Worm (Caenorhabditis elegans): Measurements from ENCODE around the gene R09A8.2.

R09A8.2 gene

DNA sequence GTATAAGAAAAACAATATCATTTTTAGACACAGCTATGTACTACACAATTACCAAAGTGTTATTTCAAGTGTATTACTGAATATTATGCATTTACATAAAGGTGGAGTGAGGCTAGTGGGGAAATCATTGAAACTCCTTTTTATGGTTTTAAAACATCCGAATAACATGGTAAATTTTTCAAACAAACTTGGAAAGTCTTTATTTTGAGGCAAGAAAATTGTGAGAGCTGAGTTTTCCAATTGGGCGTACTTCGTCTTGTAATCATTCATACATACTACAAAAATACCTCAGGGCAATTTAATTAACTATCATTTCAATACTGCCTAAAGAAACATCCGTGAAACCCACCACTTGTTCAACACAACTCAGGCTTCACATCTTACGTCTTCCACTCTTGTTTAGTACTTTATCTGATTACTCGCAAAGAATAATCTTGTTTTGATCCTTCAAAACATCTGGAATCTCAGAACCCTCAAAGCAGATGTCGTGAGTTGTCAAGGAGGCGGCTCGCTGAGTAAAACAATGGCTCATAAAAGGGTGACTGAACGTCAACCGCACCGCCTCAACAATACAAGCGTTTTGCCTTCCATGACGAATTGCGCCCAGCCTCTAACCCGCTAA is 27.4 kb downstream of the R09A8.2 start, which contains the start of gene zmp-5:
Gene zmp-5 (plus strand): TSS at position 572 of the 622 bp plus-strand sequence.
- no peak for TF ChIP-seq efl-1 (optimal IDR thresholded peaks at IDR 0.05)
- peak in 1 of 2 experiments; percentile 65 for TF ChIP-seq efl-1 (GFP tag; optimal IDR thresholded peaks at IDR 0.05 in 1 of 2)
- peak; percentile 44 for TF ChIP-seq dsc-1 (tag; optimal IDR thresholded peaks at IDR 0.05)
- TF ChIP-seq nhr-237 (tag; optimal IDR thresholded peaks at IDR 0.05) = no peak

ce11 chrX:12655339-12655875 is 36.1 kb downstream of the R09A8.2 start:
- TF ChIP-seq ceh-90 (tag; optimal IDR thresholded peaks at IDR 0.05) (no peak), aly-2 (tag; optimal IDR thresholded peaks at IDR 0.05) (no peak), mef-2 (tag; optimal IDR thresholded peaks at IDR 0.05) (no peak), unc-98 (GFP tag; IDR thresholded peaks at IDR 0.05) (no peak), snu-23 (GFP tag; optimal IDR thresholded peaks at IDR 0.05) (no peak), lin-14 (GFP tag; optimal IDR thresholded peaks at IDR 0.05) (no peak), ceh-82 (tag; optimal IDR thresholded peaks at IDR 0.05) (no peak), jun-1 (tag; optimal IDR thresholded peaks at IDR 0.05) (no peak), dsc-1 (tag; optimal IDR thresholded peaks at IDR 0.05) (no peak), pag-3 (tag; optimal IDR thresholded peaks at IDR 0.05; ENCODE audit: borderline replicate concordance, insufficient read depth) (no peak), nhr-90 (tag; optimal IDR thresholded peaks at IDR 0.05; ENCODE audit: poor library complexity) (no peak)

- TF ChIP-seq rnt-1 (tag; optimal IDR thresholded peaks at IDR 0.05) (no peak), blmp-1 (tag; optimal IDR thresholded peaks at IDR 0.05) (peak; percentile 41), mep-1 (tag; optimal IDR thresholded peaks at IDR 0.05) (no peak), elt-2 (tag; optimal IDR thresholded peaks at IDR 0.05) (no peak)
Observed at ce11 chrX:12656420-12657033, 37.3 kb downstream of the R09A8.2 start.

ce11 chrX:12659814-12660213 is 40.5 kb downstream of the R09A8.2 start, which contains the start of gene C02B4.3:
TSS of gene C02B4.3 (minus strand) at chrX:12659847.
- TF ChIP-seq unc-30 (tag; optimal IDR thresholded peaks at IDR 0.05) = no peak
- no peak for TF ChIP-seq C04F5.9 (tag; optimal IDR thresholded peaks at IDR 0.05)
- no peak for TF ChIP-seq nhr-20 (tag; optimal IDR thresholded peaks at IDR 0.05)
- no peak for TF ChIP-seq ztf-11 (tag; optimal IDR thresholded peaks at IDR 0.05)
- TF ChIP-seq ceh-63 (GFP tag; optimal IDR thresholded peaks at IDR 0.05) = no peak
- TF ChIP-seq mef-2 (tag; optimal IDR thresholded peaks at IDR 0.05) = no peak
- TF ChIP-seq hpl-2 (GFP tag; optimal IDR thresholded peaks at IDR 0.05) = no peak
- no peak for TF ChIP-seq swsn-7 (tag; optimal IDR thresholded peaks at IDR 0.05)
- TF ChIP-seq nhr-19 (GFP tag; conservative IDR thresholded peaks at IDR 0.05) = no peak

- TF ChIP-seq lin-14 (GFP tag; optimal IDR thresholded peaks at IDR 0.05) = peak; percentile 52
- TF ChIP-seq ceh-82 (tag; optimal IDR thresholded peaks at IDR 0.05) = peak in 1 of 3 experiments; percentile 61
- TF ChIP-seq elt-2 (tag; optimal IDR thresholded peaks at IDR 0.05) = peak; percentile 36
- no peak for TF ChIP-seq C34B4.2 (tag; optimal IDR thresholded peaks at IDR 0.05)
- TF ChIP-seq skn-1 (tag; optimal IDR thresholded peaks at IDR 0.05) = peak; percentile 39
- TF ChIP-seq Y116A8C.19 (tag; optimal IDR thresholded peaks at IDR 0.05; ENCODE audit: borderline replicate concordance) = no peak
- TF ChIP-seq mep-1 (tag; optimal IDR thresholded peaks at IDR 0.05) = peak; percentile 48
- peak; percentile 52 for TF ChIP-seq lin-13 (GFP tag; optimal IDR thresholded peaks at IDR 0.05)
- no peak for TF ChIP-seq unc-30 (tag; optimal IDR thresholded peaks at IDR 0.05)
- no peak for TF ChIP-seq ceh-8 (GFP tag; optimal IDR thresholded peaks at IDR 0.05)
- TF ChIP-seq fkh-4 (tag; optimal IDR thresholded peaks at IDR 0.05; ENCODE audit: borderline replicate concordance) = no peak
- peak; percentile 71 for TF ChIP-seq rnt-1 (tag; optimal IDR thresholded peaks at IDR 0.05)
- TF ChIP-seq dsc-1 (tag; optimal IDR thresholded peaks at IDR 0.05) = peak; percentile 47
- TF ChIP-seq nhr-237 (tag; optimal IDR thresholded peaks at IDR 0.05) = no peak
- TF ChIP-seq nhr-90 (tag; optimal IDR thresholded peaks at IDR 0.05; ENCODE audit: poor library complexity) = peak; percentile 77
- TF ChIP-seq unc-130 (tag; optimal IDR thresholded peaks at IDR 0.05) = peak; percentile 13
- TF ChIP-seq nhr-77 (tag; optimal IDR thresholded peaks at IDR 0.05) = peak; percentile 48
- peak in 1 of 2 experiments; percentile 16 for TF ChIP-seq efl-1 (optimal IDR thresholded peaks at IDR 0.05)
- peak in 1 of 2 experiments; percentile 80 for TF ChIP-seq efl-1 (GFP tag; optimal IDR thresholded peaks at IDR 0.05 in 1 of 2)
- peak; percentile 65 for TF ChIP-seq nhr-85 (tag)
- peak; percentile 7 for TF ChIP-seq ztf-4 (tag; optimal IDR thresholded peaks at IDR 0.05)
- peak in 1 of 2 experiments; percentile 49 for TF ChIP-seq lsy-2 (tag; optimal IDR thresholded peaks at IDR 0.05)
- peak; percentile 26 for TF ChIP-seq tbx-2 (tag; optimal IDR thresholded peaks at IDR 0.05)
- peak; percentile 56 for TF ChIP-seq swsn-7 (tag; optimal IDR thresholded peaks at IDR 0.05)
- no peak for TF ChIP-seq ceh-88 (GFP tag; IDR thresholded peaks at IDR 0.05)
- peak in 1 of 2 experiments; percentile 73 for TF ChIP-seq lin-35 (GFP tag; optimal IDR thresholded peaks at IDR 0.05)
- no peak for TF ChIP-seq sptf-1 (tag; optimal IDR thresholded peaks at IDR 0.05)
Observed at ce11 chrX:12661091-12661526, 41.8 kb downstream of the R09A8.2 start.
